Fruit fly (Drosophila melanogaster) ovary, adult (tissue): ENCODE data around the gene CG34303.
A peak's percentile ranks its signal among the peaks of the same experiment; 100 is the strongest.

Source experiments
- CG17801 ChIP-seq: fragments of 200-800 bp; optimal IDR thresholded peaks from 2 replicates; lab custom pipeline; 2019; ENCODE audit warnings: missing biosample characterization, mild to moderate bottlenecking, missing genetic modification characterization, moderate library complexity; ENCODE audit not compliant: partially characterized antibody

CG34303 gene

dm6 chr3R:10149667-10150398 lies 1.8 kb downstream of the CG34303 start:
- no peak for TF ChIP-seq CG17801 (GFP tag; lab: Kevin White, UChicago)

DNA sequence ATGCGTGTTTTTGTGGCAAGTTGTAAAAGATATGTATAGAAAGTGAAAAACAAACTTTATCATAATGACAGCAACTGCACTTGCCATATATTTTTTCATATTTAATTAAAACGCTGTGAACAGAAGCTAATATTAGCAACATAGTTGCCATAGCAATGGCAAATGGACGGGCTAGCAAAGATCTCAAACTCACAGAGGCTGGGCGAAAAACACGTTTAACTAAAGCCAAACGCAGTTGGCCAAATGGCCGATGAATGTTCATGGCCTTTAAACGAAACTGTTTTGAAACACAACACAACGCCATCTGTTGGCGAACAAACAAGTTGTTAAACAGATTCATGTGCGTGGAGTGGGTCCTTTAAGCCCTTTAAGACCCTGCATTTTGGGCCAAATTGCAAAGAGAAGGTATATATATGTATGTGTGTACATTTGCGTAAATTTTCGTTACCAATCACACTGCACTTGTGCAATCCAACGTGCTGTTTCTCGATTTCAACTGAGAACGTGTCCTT lies 3.2 kb downstream of the CG34303 start:
- TF ChIP-seq CG17801 (GFP tag; lab: Kevin White, UChicago) = no peak

DNA sequence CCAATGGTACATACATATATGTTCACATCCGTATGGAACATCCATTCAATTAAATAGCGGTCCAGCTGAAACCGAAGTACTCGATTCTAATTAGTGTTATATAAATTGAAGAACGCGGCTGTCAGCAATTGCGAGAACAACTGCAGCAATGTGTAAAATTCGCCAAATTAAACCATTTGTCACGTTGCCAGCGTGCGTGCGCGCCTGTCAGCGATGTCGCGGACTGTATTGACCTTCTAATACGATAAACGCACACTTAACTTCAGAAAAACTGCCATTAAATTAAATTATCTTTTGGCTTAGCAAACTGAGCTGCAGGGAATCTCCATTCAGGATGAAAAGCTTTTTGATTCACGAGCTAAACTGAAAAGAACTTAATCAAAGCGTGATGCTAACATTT lies 4.5 kb downstream of the CG34303 start:
- no peak for TF ChIP-seq CG17801 (GFP tag; lab: Kevin White, UChicago)

- peak; percentile 33 for TF ChIP-seq CG17801 (GFP tag; lab: Kevin White, UChicago)
These were observed 7.3 kb downstream of the CG34303 start, which contains the start of the genes TAF1B and Invadolysin for dm6 chr3R:10144103-10144998. TAF1B (minus strand) TSS chr3R:10144184. Invadolysin (plus strand) TSS chr3R:10144668.

DNA sequence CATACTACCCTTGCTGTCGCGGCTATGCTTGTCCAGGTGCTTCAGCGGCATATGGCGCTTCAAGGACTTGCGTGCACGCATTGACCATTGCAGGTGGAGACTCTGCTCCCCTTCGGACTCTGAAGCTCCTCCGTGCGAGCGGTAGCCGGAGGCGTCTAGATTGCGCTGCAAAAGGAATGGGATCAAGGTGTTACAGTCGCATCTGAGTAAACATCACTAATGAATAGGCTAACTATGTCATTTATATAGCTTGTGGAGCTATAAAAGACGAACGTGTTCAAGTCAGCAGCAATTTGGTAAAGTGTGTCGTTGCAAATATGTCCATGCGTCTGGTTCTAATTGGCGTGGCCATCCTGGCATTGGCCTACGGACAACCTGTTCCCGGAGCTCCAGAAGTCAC lies 8.9 kb downstream of the CG34303 start, which contains the start of gene CG42759:
Gene CG42759, plus strand, starts transcription at position 301 of the 400 bp plus-strand sequence.
- no peak for TF ChIP-seq CG17801 (GFP tag; lab: Kevin White, UChicago)

- TF ChIP-seq CG17801 (GFP tag; lab: Kevin White, UChicago) = peak; percentile 66
These were observed 11.8 kb downstream of the CG34303 start, which contains the start of gene tws for dm6 chr3R:10139649-10140598. tws (minus strand) TSS chr3R:10139772.

dm6 chr3R:10138900-10139299 lies 12.8 kb downstream of the CG34303 start:
- TF ChIP-seq CG17801 (GFP tag; lab: Kevin White, UChicago) = no peak

DNA sequence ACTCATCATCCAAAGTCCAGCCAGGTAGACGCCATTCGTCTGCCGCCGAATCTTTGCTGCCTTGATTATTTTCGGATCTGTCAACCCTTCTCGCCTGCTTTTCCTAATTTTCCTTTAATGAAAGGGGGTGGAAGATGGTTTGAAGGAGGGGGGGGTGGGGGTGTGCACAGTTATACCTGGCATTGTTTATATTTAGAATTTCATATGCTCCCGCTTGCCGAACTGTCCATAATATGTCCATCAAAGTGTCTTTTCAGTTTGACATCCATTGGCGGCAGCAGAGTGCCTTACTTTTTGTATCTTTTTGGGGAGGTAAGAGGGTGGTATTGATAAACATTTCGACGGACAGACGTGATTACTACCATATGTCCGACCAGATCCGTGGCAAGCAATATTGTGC lies 13.9 kb downstream of the CG34303 start:
- no peak for TF ChIP-seq CG17801 (GFP tag; lab: Kevin White, UChicago)

dm6 chr3R:10135011-10135410 lies 16.7 kb downstream of the CG34303 start:
- no peak for TF ChIP-seq CG17801 (GFP tag; lab: Kevin White, UChicago)

dm6 chr3R:10134341-10134668 lies 17.4 kb downstream of the CG34303 start:
- TF ChIP-seq CG17801 (GFP tag; lab: Kevin White, UChicago) = peak; percentile 36

DNA sequence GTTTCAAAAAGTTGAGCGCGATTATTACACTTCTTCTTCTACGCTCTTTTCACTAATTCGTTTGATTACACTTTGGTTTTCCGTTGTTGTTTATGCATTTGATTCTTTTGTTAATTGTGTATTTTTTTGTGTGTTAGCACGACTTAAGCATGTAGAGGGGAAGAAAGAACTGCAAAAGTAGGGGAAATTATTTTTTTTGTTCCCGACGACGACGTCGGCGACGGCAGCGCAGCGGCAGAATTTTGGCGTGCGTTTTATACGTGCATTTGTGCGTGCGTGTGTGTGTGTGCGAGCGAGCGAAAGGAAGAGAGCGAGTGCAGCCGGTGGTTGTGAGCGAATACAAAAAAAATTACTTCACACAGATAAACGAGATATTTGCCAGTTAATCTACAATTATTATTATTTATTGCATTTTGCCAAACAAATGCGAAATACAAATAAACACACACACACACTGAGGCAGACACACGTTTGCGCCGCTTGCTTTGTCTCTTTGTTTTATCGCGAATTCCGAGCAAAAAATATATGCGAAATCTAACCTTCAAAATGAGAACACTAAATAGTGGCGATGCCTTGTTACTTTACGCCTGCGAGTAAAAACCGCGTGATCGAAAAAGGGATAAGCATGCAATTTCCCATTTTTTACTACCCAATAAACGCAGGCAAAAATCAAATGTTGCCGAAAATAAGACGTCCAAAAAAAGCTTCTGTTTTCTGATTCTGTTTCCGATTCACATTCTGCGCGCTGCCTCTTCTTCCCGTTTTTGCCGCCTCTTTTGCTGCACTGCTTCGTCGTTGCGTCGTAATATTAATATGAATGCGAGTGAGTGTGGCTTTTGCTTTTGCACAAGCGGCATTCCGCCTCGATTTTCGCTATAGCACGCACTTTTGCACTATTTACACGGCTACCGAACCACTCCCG lies 18.0 kb downstream of the CG34303 start:
- TF ChIP-seq CG17801 (GFP tag; lab: Kevin White, UChicago) = no peak

dm6 chr3R:10132906-10133416 lies 18.7 kb downstream of the CG34303 start:
- no peak for TF ChIP-seq CG17801 (GFP tag; lab: Kevin White, UChicago)

DNA sequence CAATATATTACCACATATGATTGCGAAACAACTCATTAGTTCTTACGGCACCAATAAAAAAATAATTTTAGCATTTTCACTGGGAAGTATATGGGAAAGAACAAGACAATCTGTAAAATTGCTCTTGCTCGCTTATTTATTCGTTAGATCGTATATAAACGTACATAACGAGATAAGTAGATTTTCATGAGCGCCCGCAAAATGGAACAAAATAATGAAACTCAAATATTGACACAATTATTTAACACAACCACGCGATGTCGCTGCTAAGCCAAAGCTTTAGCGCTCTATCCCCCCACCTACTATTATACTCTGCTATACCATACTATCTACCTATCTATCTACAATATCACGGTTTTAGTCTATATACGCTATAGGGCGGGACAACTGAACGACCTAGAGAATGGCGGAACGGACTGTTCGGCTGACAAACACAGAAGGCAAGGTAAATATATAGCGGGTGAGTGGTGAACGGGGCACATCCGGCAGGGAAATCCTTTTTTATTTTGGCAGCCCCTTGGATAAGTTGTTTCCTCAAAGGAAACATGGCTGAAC lies 20.6 kb downstream of the CG34303 start:
- no peak for TF ChIP-seq CG17801 (GFP tag; lab: Kevin White, UChicago)
